Worm (Caenorhabditis elegans) whole organism, mixed stage, embryonic: ENCODE results near the gene F36H5.18.

Source experiments
- elt-1 ChIP-seq: sonication (generic microtip); optimal IDR thresholded peaks from 2 replicates; lab custom pipeline; 2017; ENCODE audit warnings: missing genetic modification characterization, mild to moderate bottlenecking, missing compliant biosample characterization, antibody characterized with exemption, moderate library complexity, borderline replicate concordance; ENCODE audit not compliant: insufficient read depth
- nhr-12 ChIP-seq: fragments of 150-350 bp; optimal IDR thresholded peaks from 2 replicates; lab custom pipeline; 2014; ENCODE audit warnings: missing biosample characterization, missing genetic modification characterization
- unc-39 ChIP-seq: fragments of 150-350 bp; optimal IDR thresholded peaks from 2 replicates; lab custom pipeline; 2014; ENCODE audit warnings: missing biosample characterization, missing genetic modification characterization

The F36H5.18 gene

DNA sequence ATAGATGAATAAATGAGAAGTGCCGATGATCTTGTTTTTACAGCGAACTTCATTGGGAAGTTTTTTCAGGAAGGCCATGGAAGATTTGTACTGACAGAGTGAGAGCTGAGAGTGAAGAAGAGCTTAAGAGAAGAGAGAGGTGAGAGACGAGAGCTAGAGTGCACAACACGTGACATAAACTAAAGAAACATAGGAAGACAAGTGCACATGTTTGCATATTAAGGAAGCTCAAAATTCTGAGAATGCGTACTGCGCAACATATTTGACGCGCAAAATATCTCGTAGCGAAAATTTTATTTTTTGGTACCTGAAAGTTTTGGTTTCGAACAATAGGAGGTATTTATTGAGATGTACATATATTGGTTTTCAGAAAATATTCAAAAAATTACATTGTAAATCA is 48.5 kb downstream of the F36H5.18 start, which contains the start of gene C08F1.8:
TSS of gene C08F1.8 (minus strand) at position 101 of the 400 bp plus-strand sequence.
- TF ChIP-seq elt-1 (tag; lab: Kevin White, UChicago) (no peak), nhr-12 (tag; lab: Kevin White, UChicago) (no peak), unc-39 (tag; lab: Kevin White, UChicago) (no peak)
